Fruit fly (Drosophila melanogaster) whole organism, embryonic: Measurements from ENCODE around the gene Cat.

Experiments used
- Ada2b ChIP-seq: fragments of 200-800 bp; sonication (Bioruptor generic); IDR thresholded peaks from 2 replicates; pipeline ENCODE4 v1.3.6; 2022; ENCODE audit warnings: missing biosample characterization, missing genetic modification characterization
- CG10147 ChIP-seq: fragments of 200-800 bp; sonication (Bioruptor generic); optimal IDR thresholded peaks from 2 replicates; lab custom pipeline; 2019; ENCODE audit warnings: missing biosample characterization, mild to moderate bottlenecking, missing genetic modification characterization, moderate library complexity
- CG10321 ChIP-seq: fragments of 200-800 bp; sonication (Bioruptor generic); IDR thresholded peaks from 2 replicates; pipeline ENCODE4 v1.3.6; 2022; ENCODE audit warnings: missing biosample characterization, missing genetic modification characterization
- CG10366 ChIP-seq: fragments of 200-800 bp; sonication (Bioruptor generic); IDR thresholded peaks from 2 replicates; pipeline ENCODE4 v1.3.6; 2022; ENCODE audit warnings: missing biosample characterization, missing genetic modification characterization
- CG10979 ChIP-seq: fragments of 200-800 bp; sonication (Bioruptor generic); optimal IDR thresholded peaks from 2 replicates; lab custom pipeline; 2018; ENCODE audit warnings: missing biosample characterization, mild to moderate bottlenecking, missing genetic modification characterization, moderate library complexity
- CG11247 ChIP-seq: fragments of 200-800 bp; sonication (Bioruptor generic); IDR thresholded peaks from 2 replicates; pipeline ENCODE4 v1.3.6; 2022; ENCODE audit warnings: missing biosample characterization, missing genetic modification characterization
- CG13624 ChIP-seq: fragments of 200-800 bp; sonication (Bioruptor generic); optimal IDR thresholded peaks from 2 replicates; lab custom pipeline; 2016; ENCODE audit warnings: missing biosample characterization, missing genetic modification characterization
- CG16779 ChIP-seq: fragments of 200-800 bp; sonication (Bioruptor generic); IDR thresholded peaks from 2 replicates; pipeline ENCODE4 v1.3.6; 2022; ENCODE audit warnings: missing biosample characterization, missing genetic modification characterization
- CG17829 ChIP-seq: fragments of 200-800 bp; optimal IDR thresholded peaks from 2 replicates; lab custom pipeline; 2019; ENCODE audit warnings: missing biosample characterization, mild to moderate bottlenecking, missing genetic modification characterization, moderate library complexity
- CG18011 ChIP-seq: fragments of 200-800 bp; sonication (Bioruptor generic); optimal IDR thresholded peaks from 2 replicates; lab custom pipeline; 2017; ENCODE audit warnings: missing biosample characterization, missing genetic modification characterization, mild to moderate bottlenecking, moderate library complexity, missing genotype
- CG18619 ChIP-seq: fragments of 200-800 bp; sonication (Bioruptor generic); optimal IDR thresholded peaks from 3 replicates; lab custom pipeline; 2017; ENCODE audit warnings: missing biosample characterization, mild to moderate bottlenecking, missing genetic modification characterization
- CG2116 ChIP-seq: fragments of 200-800 bp; sonication (Bioruptor generic); optimal IDR thresholded peaks from 3 replicates; lab custom pipeline; 2018; ENCODE audit warnings: missing biosample characterization, mild to moderate bottlenecking, missing genetic modification characterization
- CG2889 ChIP-seq: fragments of 200-800 bp; sonication (Bioruptor generic); IDR thresholded peaks from 3 replicates; pipeline ENCODE4 v1.3.6; 2022; ENCODE audit warnings: missing biosample characterization, missing genetic modification characterization
- CG30403 ChIP-seq: fragments of 200-800 bp; sonication (Bioruptor generic); optimal IDR thresholded peaks from 3 replicates; lab custom pipeline; 2016; ENCODE audit warnings: missing biosample characterization, missing genetic modification characterization
- CG31441 ChIP-seq: fragments of 200-800 bp; sonication (Bioruptor generic); IDR thresholded peaks from 2 replicates; pipeline ENCODE4 v1.3.6; 2022; ENCODE audit warnings: missing biosample characterization, missing genetic modification characterization
- CG34376 ChIP-seq: fragments of 200-800 bp; sonication (Bioruptor generic); optimal IDR thresholded peaks from 2 replicates; lab custom pipeline; 2018; ENCODE audit warnings: missing biosample characterization, mild to moderate bottlenecking, missing genetic modification characterization
- CG4424 ChIP-seq: fragments of 200-800 bp; sonication (Bioruptor generic); optimal IDR thresholded peaks from 3 replicates; lab custom pipeline; 2016; ENCODE audit warnings: missing biosample characterization, missing genetic modification characterization
- CG4707 ChIP-seq: fragments of 200-800 bp; sonication (Bioruptor generic); optimal IDR thresholded peaks from 2 replicates; lab custom pipeline; 2018; ENCODE audit warnings: missing biosample characterization, mild to moderate bottlenecking, missing genetic modification characterization, moderate library complexity
- CG4854 ChIP-seq: fragments of 200-800 bp; sonication (Bioruptor generic); optimal IDR thresholded peaks from 2 replicates; lab custom pipeline; 2016; ENCODE audit warnings: missing biosample characterization, missing genetic modification characterization, inconsistent platforms
- CG6272 ChIP-seq: fragments of 200-800 bp; sonication (Bioruptor generic); IDR thresholded peaks from 2 replicates; pipeline ENCODE4 v1.3.6; 2022; ENCODE audit warnings: missing biosample characterization, missing genetic modification characterization
- CG6683 ChIP-seq: fragments of 200-800 bp; sonication (Bioruptor generic); optimal IDR thresholded peaks from 2 replicates; lab custom pipeline; 2017; ENCODE audit warnings: missing biosample characterization, mild to moderate bottlenecking, missing genetic modification characterization, missing genetic modification reagents
- CG6689 ChIP-seq: fragments of 200-800 bp; sonication (Bioruptor generic); IDR thresholded peaks from 2 replicates; pipeline ENCODE4 v1.3.6; 2022; ENCODE audit warnings: missing biosample characterization, missing genetic modification characterization
- CG8359 ChIP-seq: fragments of 200-800 bp; sonication (Bioruptor generic); optimal IDR thresholded peaks from 2 replicates; lab custom pipeline; 2017; ENCODE audit warnings: missing biosample characterization, mild to moderate bottlenecking, missing genetic modification characterization, borderline replicate concordance
- CG9876 ChIP-seq: fragments of 200-800 bp; sonication (Bioruptor generic); optimal IDR thresholded peaks from 2 replicates; lab custom pipeline; 2016; ENCODE audit warnings: missing biosample characterization, missing genetic modification characterization
- D ChIP-seq, 2 experiments: fragments of 200-800 bp in 1 of 2; fragments of >200 bp in 1 of 2; sonication (Bioruptor generic) in 1 of 2; optimal IDR thresholded peaks; 2 replicates in 1 of 2; 3 replicates in 1 of 2; lab custom pipeline; 2017; ENCODE audit warnings: mild to moderate bottlenecking in 1 of 2, missing biosample characterization in 1 of 2, missing genetic modification characterization in 1 of 2, missing genetic modification reagents in 1 of 2
- Hmx ChIP-seq: fragments of 200-800 bp; sonication (Bioruptor generic); optimal IDR thresholded peaks from 2 replicates; lab custom pipeline; 2016; ENCODE audit warnings: missing biosample characterization, missing genetic modification characterization
- Hsf ChIP-seq: fragments of 200-800 bp; sonication (Bioruptor generic); optimal IDR thresholded peaks from 3 replicates; lab custom pipeline; 2016; ENCODE audit warnings: missing biosample characterization, missing genetic modification characterization
- NC2α ChIP-seq: fragments of 200-800 bp; sonication (Bioruptor generic); optimal IDR thresholded peaks from 2 replicates; lab custom pipeline; 2016; ENCODE audit warnings: missing biosample characterization, missing genetic modification characterization
- Side ChIP-seq: fragments of 200-800 bp; sonication (Bioruptor generic); optimal IDR thresholded peaks from 2 replicates; lab custom pipeline; 2016; ENCODE audit warnings: missing biosample characterization, missing genetic modification characterization
- Xrp1 ChIP-seq: fragments of 200-800 bp; sonication (Bioruptor generic); IDR thresholded peaks from 2 replicates; pipeline ENCODE4 v1.3.6; 2022; ENCODE audit warnings: missing biosample characterization, missing genetic modification characterization
- abd-A ChIP-seq: fragments of 200-800 bp; sonication (Bioruptor generic); optimal IDR thresholded peaks from 3 replicates; lab custom pipeline; 2019; ENCODE audit warnings: missing biosample characterization, mild to moderate bottlenecking, missing genetic modification characterization, moderate library complexity
- ash1 ChIP-seq: fragments of 200-800 bp; sonication (Bioruptor generic); optimal IDR thresholded peaks from 2 replicates; lab custom pipeline; 2018; ENCODE audit warnings: missing biosample characterization, mild to moderate bottlenecking, missing genetic modification characterization
- bsh ChIP-seq, 2 experiments: fragments of 200-800 bp; sonication (Bioruptor generic); optimal IDR thresholded peaks; 2 replicates each; lab custom pipeline; 2017 to 2018; ENCODE audit warnings: mild to moderate bottlenecking in 2 of 2, missing biosample characterization in 2 of 2, missing genetic modification characterization in 2 of 2, moderate library complexity in 1 of 2
- dm ChIP-seq: fragments of 200-800 bp; sonication (Bioruptor generic); optimal IDR thresholded peaks from 3 replicates; lab custom pipeline; 2016; ENCODE audit warnings: missing biosample characterization, missing genetic modification characterization
- eyg ChIP-seq: fragments of 200-800 bp; sonication (Bioruptor generic); optimal IDR thresholded peaks from 3 replicates; lab custom pipeline; 2016; ENCODE audit warnings: missing biosample characterization, missing genetic modification characterization
- fd3F ChIP-seq: fragments of 200-800 bp; sonication (Bioruptor generic); optimal IDR thresholded peaks from 2 replicates; lab custom pipeline; 2018; ENCODE audit warnings: missing biosample characterization, mild to moderate bottlenecking, missing genetic modification characterization, moderate library complexity
- ftz-f1 ChIP-seq: fragments of 200-800 bp; sonication (Bioruptor generic); optimal IDR thresholded peaks from 2 replicates; lab custom pipeline; 2016; ENCODE audit warnings: missing biosample characterization, missing genetic modification characterization
- gcm ChIP-seq: fragments of 200-800 bp; sonication (Bioruptor generic); optimal IDR thresholded peaks from 2 replicates; lab custom pipeline; 2019; ENCODE audit warnings: missing biosample characterization, mild to moderate bottlenecking, missing genetic modification characterization, moderate library complexity
- gro ChIP-seq: fragments of 200-800 bp; sonication (Bioruptor generic); optimal IDR thresholded peaks from 2 replicates; lab custom pipeline; 2016; ENCODE audit warnings: missing biosample characterization, missing genetic modification characterization
- knrl ChIP-seq: fragments of 200-800 bp; sonication (Bioruptor generic); IDR thresholded peaks from 3 replicates; pipeline ENCODE4 v1.3.6; 2022; ENCODE audit warnings: missing biosample characterization, missing genetic modification characterization; ENCODE audit not compliant: partially characterized antibody
- lmd ChIP-seq: fragments of 200-800 bp; sonication (Bioruptor generic); IDR thresholded peaks from 2 replicates; pipeline ENCODE4 v1.3.6; 2022; ENCODE audit warnings: missing biosample characterization, missing genetic modification characterization
- odd ChIP-seq: fragments of 200-800 bp; sonication (Bioruptor generic); optimal IDR thresholded peaks from 2 replicates; lab custom pipeline; 2017; ENCODE audit warnings: missing biosample characterization, mild to moderate bottlenecking, missing genetic modification characterization
- prd ChIP-seq, 3 experiments: fragments of >200 bp in 2 of 3; fragments of 200-800 bp in 1 of 3; sonication (Bioruptor generic) in 1 of 3; optimal IDR thresholded peaks in 2 of 3; IDR thresholded peaks in 1 of 3; 2 replicates in 2 of 3; 3 replicates in 1 of 3; pipeline versions ENCODE4 v1.3.6 to Lab custom; 2017 to 2022; ENCODE audit warnings: missing biosample characterization in 1 of 3, missing genetic modification characterization in 1 of 3
- scrt ChIP-seq: fragments of 200-800 bp; sonication (Bioruptor generic); optimal IDR thresholded peaks from 2 replicates; lab custom pipeline; 2018; ENCODE audit warnings: missing biosample characterization, mild to moderate bottlenecking, missing genetic modification characterization, moderate library complexity
- sim ChIP-seq: fragments of 200-800 bp; sonication (Bioruptor generic); IDR thresholded peaks from 2 replicates; pipeline ENCODE4 v1.3.6; 2022; ENCODE audit warnings: missing biosample characterization, missing genetic modification characterization
- so ChIP-seq: fragments of 200-800 bp; sonication (Bioruptor generic); IDR thresholded peaks from 3 replicates; pipeline ENCODE4 v1.3.6; 2022; ENCODE audit warnings: missing biosample characterization, missing genetic modification characterization
- trh ChIP-seq: fragments of 200-800 bp; sonication (Bioruptor generic); optimal IDR thresholded peaks from 2 replicates; lab custom pipeline; 2016; ENCODE audit warnings: missing biosample characterization, missing genetic modification characterization
- unpg ChIP-seq: fragments of 200-800 bp; sonication (Bioruptor generic); optimal IDR thresholded peaks from 3 replicates; lab custom pipeline; 2018; ENCODE audit warnings: missing biosample characterization, mild to moderate bottlenecking, missing genetic modification characterization, moderate library complexity

The Cat gene

DNA sequence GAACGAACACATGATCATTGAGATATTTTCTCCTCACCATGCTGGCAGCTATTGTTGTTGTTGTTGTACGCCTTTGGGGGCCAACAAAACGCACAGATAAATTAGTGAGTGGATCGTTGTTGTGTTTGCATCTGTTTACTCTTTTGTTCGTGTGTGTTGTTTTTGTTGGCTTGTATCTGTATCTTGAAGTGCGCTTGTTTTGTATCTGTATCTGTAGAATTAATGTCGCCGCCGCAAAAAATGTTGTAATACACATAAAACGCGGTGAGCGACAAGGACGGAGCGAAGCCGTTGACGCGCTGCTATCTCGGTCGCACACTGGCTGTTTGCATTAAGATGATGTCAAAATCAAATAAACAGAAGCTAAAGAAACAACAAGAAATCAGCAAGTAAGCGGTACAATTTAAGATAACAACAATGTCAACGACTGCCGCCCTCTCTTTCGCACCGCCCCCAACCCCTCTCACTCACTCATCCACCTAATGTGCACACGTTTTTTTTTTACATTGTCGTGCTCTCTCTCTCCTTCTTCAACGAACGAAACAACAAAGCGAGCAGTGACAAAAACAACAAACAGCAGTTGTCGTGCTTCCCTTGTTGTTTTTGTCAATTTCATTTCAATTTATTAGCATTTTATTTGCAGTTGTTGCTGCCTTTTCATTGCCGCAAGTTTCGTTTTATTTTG, 8.3 kb upstream of the Cat start (continued):
- TF ChIP-seq CG6689 (GFP tag; lab: Robert Waterston, UW) = peak; percentile 61; the same call in 1 of the 2 replicates
- peak; percentile 13 for TF ChIP-seq Hsf (GFP tag; lab: Kevin White, UChicago)
- TF ChIP-seq ash1 = peak; percentile 4
- TF ChIP-seq CG10366 = no peak
- TF ChIP-seq CG4707 (GFP tag; lab: Kevin White, UChicago) = no peak
- TF ChIP-seq abd-A (tag; lab: Kevin White, UChicago) = peak; percentile 75
- peak; percentile 34; the same call in 1 of the 2 replicates for TF ChIP-seq CG16779
- peak; percentile 40 for TF ChIP-seq CG18619 (GFP tag; lab: Kevin White, UChicago)
- TF ChIP-seq Hmx (GFP tag; lab: Kevin White, UChicago) = no peak
- TF ChIP-seq Ada2b (GFP tag; lab: Robert Waterston, UW) = peak; percentile 46; the same call in 1 of the 2 replicates
- TF ChIP-seq D (optimal IDR thresholded peaks at IDR 0.05; lab: Kevin White, UChicago) = no peak
- peak; percentile 51 for TF ChIP-seq D (GFP tag; optimal IDR thresholded peaks at IDR 0.05; lab: Kevin White, UChicago)
- TF ChIP-seq trh (GFP tag; lab: Kevin White, UChicago) = no peak
- peak; percentile 30 for TF ChIP-seq CG17829
- peak; percentile 70 for TF ChIP-seq CG6683 (GFP tag; lab: Kevin White, UChicago)
- no peak for TF ChIP-seq CG30403
- TF ChIP-seq CG18011 (GFP tag; lab: Kevin White, UChicago) = peak; percentile 47
- no peak; the same call in 2 of the 3 replicates for TF ChIP-seq so
- no peak; the same call in 1 of the 2 replicates for TF ChIP-seq CG31441 (GFP tag; lab: Robert Waterston, UW)
- no peak for TF ChIP-seq NC2α
- no peak for TF ChIP-seq lmd (GFP tag; lab: Robert Waterston, UW)
- TF ChIP-seq bsh (GFP tag; optimal IDR thresholded peaks at IDR 0.05; lab: Kevin White, UChicago) = peak in 1 of 2 experiments; percentile 77
- peak; percentile 45 for TF ChIP-seq CG9876 (GFP tag; lab: Kevin White, UChicago)
- TF ChIP-seq CG13624 (GFP tag; lab: Kevin White, UChicago) = peak; percentile 65
- TF ChIP-seq knrl = no peak
- no peak for TF ChIP-seq prd (optimal IDR thresholded peaks at IDR 0.05; lab: Kevin White, UChicago)
- TF ChIP-seq prd (GFP tag; IDR thresholded peaks at IDR 0.05; lab: Robert Waterston, UW) = no peak
- peak; percentile 36 for TF ChIP-seq dm (GFP tag; lab: Kevin White, UChicago)
- TF ChIP-seq eyg = peak; percentile 70
- TF ChIP-seq gcm (GFP tag; lab: Kevin White, UChicago) = peak; percentile 34
- peak; percentile 77 for TF ChIP-seq Xrp1
- peak; percentile 40 for TF ChIP-seq fd3F (GFP tag; lab: Kevin White, UChicago)
- no peak for TF ChIP-seq CG8359
- peak; percentile 70 for TF ChIP-seq gro
- no peak for TF ChIP-seq sim (GFP tag; lab: Robert Waterston, UW)
- peak; percentile 68 for TF ChIP-seq CG10147 (GFP tag; lab: Kevin White, UChicago)
- peak; percentile 60 for TF ChIP-seq unpg (GFP tag; lab: Kevin White, UChicago)
- TF ChIP-seq scrt = peak; percentile 41
- peak; percentile 46 for TF ChIP-seq CG4424 (GFP tag; lab: Kevin White, UChicago)
- TF ChIP-seq CG2116 (GFP tag; lab: Kevin White, UChicago) = peak; percentile 31
- TF ChIP-seq CG6272 (GFP tag; lab: Robert Waterston, UW) = no peak
- peak; percentile 75 for TF ChIP-seq Side
- TF ChIP-seq CG4854 = peak; percentile 42
- TF ChIP-seq CG10979 (tag; lab: Kevin White, UChicago) = peak; percentile 4
- peak; percentile 91 for TF ChIP-seq CG10321 (GFP tag; lab: Robert Waterston, UW)
- TF ChIP-seq CG2889 (GFP tag; lab: Robert Waterston, UW) = no peak
- no peak for TF ChIP-seq CG11247 (GFP tag; lab: Robert Waterston, UW)
- peak; percentile 79 for TF ChIP-seq CG34376
- TF ChIP-seq ftz-f1 (GFP tag; lab: Kevin White, UChicago) = peak; percentile 93
- TF ChIP-seq odd (GFP tag; lab: Kevin White, UChicago) = peak; percentile 90
